Fruit fly (Drosophila melanogaster) whole organism, embryonic: Measurements from ENCODE around the gene H2.0.

Experiments
- Atf3 ChIP-seq: fragments of 200-800 bp; sonication (Bioruptor generic); optimal IDR thresholded peaks from 3 replicates; lab custom pipeline; 2016; ENCODE audit warnings: missing biosample characterization, missing genetic modification characterization
- Awh ChIP-seq: fragments of 200-800 bp; sonication (Bioruptor generic); IDR thresholded peaks from 2 replicates; pipeline ENCODE4, ENCODE4 v1.3.6; 2022; ENCODE audit warnings: missing biosample characterization, missing genetic modification characterization
- Bgb ChIP-seq: fragments of 200-800 bp; sonication (Bioruptor generic); IDR thresholded peaks from 2 replicates; pipeline ENCODE4 v1.3.6; 2022; ENCODE audit warnings: missing biosample characterization, missing genetic modification characterization; ENCODE audit not compliant: partially characterized antibody
- CG10209 ChIP-seq: fragments of 200-800 bp; sonication (Bioruptor generic); optimal IDR thresholded peaks from 3 replicates; lab custom pipeline; 2017; ENCODE audit warnings: missing biosample characterization, mild to moderate bottlenecking, missing genetic modification characterization, missing genetic modification reagents
- CG10274 ChIP-seq: fragments of 200-800 bp; sonication (Bioruptor generic); optimal IDR thresholded peaks from 3 replicates; lab custom pipeline; 2017; ENCODE audit warnings: missing biosample characterization, mild to moderate bottlenecking, missing genetic modification characterization
- CG10565 ChIP-seq: fragments of 200-800 bp; sonication (Bioruptor generic); optimal IDR thresholded peaks from 3 replicates; lab custom pipeline; 2016; ENCODE audit warnings: missing biosample characterization, mild to moderate bottlenecking, missing genetic modification characterization
- CG14860 ChIP-seq: fragments of 200-800 bp; sonication (Bioruptor generic); IDR thresholded peaks from 3 replicates; pipeline ENCODE4 v1.3.6; 2022; ENCODE audit warnings: missing biosample characterization, missing genetic modification characterization; ENCODE audit not compliant: partially characterized antibody
- CG15269 ChIP-seq: fragments of 200-800 bp; sonication (Bioruptor generic); optimal IDR thresholded peaks from 2 replicates; lab custom pipeline; 2018; ENCODE audit warnings: missing biosample characterization, mild to moderate bottlenecking, missing genetic modification characterization, moderate library complexity
- CG17802 ChIP-seq: fragments of 200-800 bp; sonication (Bioruptor generic); optimal IDR thresholded peaks from 2 replicates; lab custom pipeline; 2018; ENCODE audit warnings: missing biosample characterization, mild to moderate bottlenecking, missing genetic modification characterization, moderate library complexity
- CG2120 ChIP-seq: fragments of 200-800 bp; sonication (Bioruptor generic); optimal IDR thresholded peaks from 3 replicates; lab custom pipeline; 2016; ENCODE audit warnings: missing biosample characterization, missing genetic modification characterization
- CG2202 ChIP-seq: fragments of 200-800 bp; sonication (Bioruptor generic); optimal IDR thresholded peaks from 2 replicates; lab custom pipeline; 2018; ENCODE audit warnings: missing biosample characterization, mild to moderate bottlenecking, missing genetic modification characterization
- CG30020 ChIP-seq: fragments of 200-800 bp; optimal IDR thresholded peaks from 2 replicates; lab custom pipeline; 2019; ENCODE audit warnings: missing biosample characterization, mild to moderate bottlenecking, missing genetic modification characterization, moderate library complexity
- CG32767 ChIP-seq: fragments of 200-800 bp; sonication (Bioruptor generic); IDR thresholded peaks from 2 replicates; pipeline ENCODE4 v1.3.6; 2022; ENCODE audit warnings: missing biosample characterization, missing genetic modification characterization
- CG4328 ChIP-seq: fragments of 200-800 bp; sonication (Bioruptor generic); optimal IDR thresholded peaks from 3 replicates; lab custom pipeline; 2017; ENCODE audit warnings: missing biosample characterization, missing genetic modification reagents, missing genetic modification characterization
- CG4404 ChIP-seq: fragments of 200-800 bp; sonication (Bioruptor generic); IDR thresholded peaks from 2 replicates; pipeline ENCODE4 v1.3.6; 2022; ENCODE audit warnings: missing biosample characterization, missing genetic modification characterization
- CG4730 ChIP-seq: fragments of 200-800 bp; sonication (Bioruptor generic); IDR thresholded peaks from 2 replicates; pipeline ENCODE4 v1.3.6; 2022; ENCODE audit warnings: missing biosample characterization, missing genetic modification characterization
- CG5245 ChIP-seq: fragments of 200-800 bp; sonication (Bioruptor generic); optimal IDR thresholded peaks from 3 replicates; lab custom pipeline; 2016; ENCODE audit warnings: missing biosample characterization, missing genetic modification characterization
- CG7928 ChIP-seq: fragments of 200-800 bp; sonication (Bioruptor generic); optimal IDR thresholded peaks from 2 replicates; lab custom pipeline; 2017; ENCODE audit warnings: missing biosample characterization, mild to moderate bottlenecking, missing genetic modification characterization
- CG8924 ChIP-seq: fragments of 200-800 bp; optimal IDR thresholded peaks from 3 replicates; lab custom pipeline; 2019; ENCODE audit warnings: missing biosample characterization, mild to moderate bottlenecking, missing genetic modification characterization, moderate library complexity
- CG9727 ChIP-seq: fragments of 200-800 bp; sonication (Bioruptor generic); optimal IDR thresholded peaks from 3 replicates; lab custom pipeline; 2017; ENCODE audit warnings: missing biosample characterization, mild to moderate bottlenecking, missing genetic modification characterization
- CTCF ChIP-seq: fragments of 200-800 bp; sonication (Bioruptor generic); optimal IDR thresholded peaks from 2 replicates; lab custom pipeline; 2017; ENCODE audit warnings: missing biosample characterization, mild to moderate bottlenecking, missing genetic modification characterization, moderate library complexity
- CoRest ChIP-seq: fragments of 200-800 bp; sonication (Bioruptor generic); optimal IDR thresholded peaks from 3 replicates; lab custom pipeline; 2018; ENCODE audit warnings: missing biosample characterization, mild to moderate bottlenecking, missing genetic modification characterization, moderate library complexity
- D19B ChIP-seq: fragments of 200-800 bp; sonication (Bioruptor generic); optimal IDR thresholded peaks from 2 replicates; lab custom pipeline; 2017; ENCODE audit warnings: missing biosample characterization, mild to moderate bottlenecking, missing genetic modification characterization
- Dek ChIP-seq: fragments of 200-800 bp; sonication (Bioruptor generic); optimal IDR thresholded peaks from 3 replicates; lab custom pipeline; 2019; ENCODE audit warnings: missing biosample characterization, mild to moderate bottlenecking, missing genetic modification characterization, moderate library complexity
- Dll ChIP-seq: fragments of 200-800 bp; sonication (Bioruptor generic); IDR thresholded peaks from 4 replicates; pipeline ENCODE4 v1.3.6; 2022; ENCODE audit warnings: missing biosample characterization, missing genetic modification characterization; ENCODE audit not compliant: partially characterized antibody
- Eip74EF ChIP-seq, 2 experiments: fragments of 200-800 bp in 1 of 2; fragments of >200 bp in 1 of 2; sonication (Bioruptor generic) in 1 of 2; optimal IDR thresholded peaks; 2 replicates each; lab custom pipeline; 2017 to 2019; ENCODE audit warnings: missing biosample characterization in 2 of 2, missing genetic modification characterization in 2 of 2, mild to moderate bottlenecking in 1 of 2, moderate library complexity in 1 of 2
- Elba2 ChIP-seq: fragments of 200-800 bp; sonication (Bioruptor generic); optimal IDR thresholded peaks from 3 replicates; lab custom pipeline; 2016; ENCODE audit warnings: missing biosample characterization, missing genetic modification characterization
- Meics ChIP-seq: fragments of 200-800 bp; sonication (Bioruptor generic); optimal IDR thresholded peaks from 2 replicates; lab custom pipeline; 2017; ENCODE audit warnings: missing biosample characterization, mild to moderate bottlenecking, missing genetic modification characterization
- Nf-YA ChIP-seq: fragments of 200-800 bp; sonication (Bioruptor generic); IDR thresholded peaks from 2 replicates; pipeline ENCODE4 v1.3.6; 2022; ENCODE audit warnings: missing biosample characterization, missing genetic modification characterization
- Pdp1 ChIP-seq, 2 experiments: fragments of 200-800 bp; sonication (Bioruptor generic); optimal IDR thresholded peaks; 3 replicates each; lab custom pipeline; 2016; ENCODE audit warnings: missing biosample characterization in 2 of 2, missing genetic modification characterization in 2 of 2, mild to moderate bottlenecking in 1 of 2, moderate library complexity in 1 of 2
- Sry-β ChIP-seq: fragments of 200-800 bp; sonication (Bioruptor generic); optimal IDR thresholded peaks from 2 replicates; lab custom pipeline; 2018; ENCODE audit warnings: missing biosample characterization, mild to moderate bottlenecking, missing genetic modification characterization, moderate library complexity
- Xrp1 ChIP-seq: fragments of 200-800 bp; sonication (Bioruptor generic); IDR thresholded peaks from 2 replicates; pipeline ENCODE4 v1.3.6; 2022; ENCODE audit warnings: missing biosample characterization, missing genetic modification characterization
- ap ChIP-seq: fragments of 200-800 bp; sonication (Bioruptor generic); IDR thresholded peaks from 2 replicates; pipeline ENCODE4 v1.3.6; 2022; ENCODE audit warnings: missing biosample characterization, missing genetic modification characterization
- ase ChIP-seq: fragments of 200-800 bp; sonication (Bioruptor generic); IDR thresholded peaks from 3 replicates; pipeline ENCODE4 v1.3.6; 2022; ENCODE audit warnings: missing biosample characterization, missing genetic modification characterization
- btn ChIP-seq: fragments of 200-800 bp; sonication (Bioruptor generic); optimal IDR thresholded peaks from 2 replicates; lab custom pipeline; 2016; ENCODE audit warnings: missing biosample characterization, missing genetic modification characterization
- ci ChIP-seq: fragments of 200-800 bp; sonication (Bioruptor generic); IDR thresholded peaks from 3 replicates; pipeline ENCODE4 v1.3.6; 2022; ENCODE audit warnings: missing biosample characterization, missing genetic modification characterization
- dmrt99B ChIP-seq: fragments of 200-800 bp; sonication (Bioruptor generic); optimal IDR thresholded peaks from 2 replicates; lab custom pipeline; 2018; ENCODE audit warnings: missing biosample characterization, mild to moderate bottlenecking, missing genetic modification characterization, moderate library complexity
- ewg ChIP-seq: fragments of 200-800 bp; sonication (Bioruptor generic); optimal IDR thresholded peaks from 3 replicates; lab custom pipeline; 2017; ENCODE audit warnings: mild to moderate bottlenecking, missing biosample characterization, missing genetic modification reagents, missing genetic modification characterization
- fd102C ChIP-seq: fragments of 200-800 bp; sonication (Bioruptor generic); optimal IDR thresholded peaks from 2 replicates; lab custom pipeline; 2018; ENCODE audit warnings: missing biosample characterization, mild to moderate bottlenecking, missing genetic modification characterization, moderate library complexity
- grau ChIP-seq: fragments of 200-800 bp; optimal IDR thresholded peaks from 3 replicates; lab custom pipeline; 2019; ENCODE audit warnings: missing biosample characterization, mild to moderate bottlenecking, missing genetic modification characterization, moderate library complexity
- hb ChIP-seq: fragments of 200-800 bp; sonication (Bioruptor generic); IDR thresholded peaks from 3 replicates; pipeline ENCODE4 v1.3.6; 2022; ENCODE audit warnings: missing biosample characterization, missing genetic modification characterization; ENCODE audit not compliant: partially characterized antibody
- ken ChIP-seq: fragments of 200-800 bp; sonication (Bioruptor generic); IDR thresholded peaks from 3 replicates; pipeline ENCODE4 v1.3.6; 2022; ENCODE audit warnings: missing biosample characterization, missing genetic modification characterization
- lab ChIP-seq: fragments of 200-800 bp; sonication (Bioruptor generic); optimal IDR thresholded peaks from 3 replicates; lab custom pipeline; 2017; ENCODE audit warnings: missing biosample characterization, missing genetic modification characterization, mild to moderate bottlenecking, moderate library complexity, missing genetic modification reagents
- lbe ChIP-seq: fragments of 200-800 bp; sonication (Bioruptor generic); optimal IDR thresholded peaks from 2 replicates; lab custom pipeline; 2016; ENCODE audit warnings: missing biosample characterization, mild to moderate bottlenecking, missing genetic modification characterization
- ro ChIP-seq: fragments of 200-800 bp; sonication (Bioruptor generic); IDR thresholded peaks from 2 replicates; pipeline ENCODE4 v1.3.6; 2022; ENCODE audit warnings: missing biosample characterization, missing genetic modification characterization
- run ChIP-seq: fragments of 200-800 bp; sonication (Bioruptor generic); optimal IDR thresholded peaks from 3 replicates; lab custom pipeline; 2018; ENCODE audit warnings: missing biosample characterization, mild to moderate bottlenecking, missing genetic modification characterization
- so ChIP-seq: fragments of 200-800 bp; sonication (Bioruptor generic); IDR thresholded peaks from 3 replicates; pipeline ENCODE4 v1.3.6; 2022; ENCODE audit warnings: missing biosample characterization, missing genetic modification characterization
- sug ChIP-seq: fragments of 200-800 bp; optimal IDR thresholded peaks from 2 replicates; lab custom pipeline; 2019; ENCODE audit warnings: missing biosample characterization, mild to moderate bottlenecking, missing genetic modification characterization, moderate library complexity
- unc-4 ChIP-seq: fragments of 200-800 bp; sonication (Bioruptor generic); IDR thresholded peaks from 2 replicates; pipeline ENCODE4 v1.3.6; 2022; ENCODE audit warnings: missing biosample characterization, missing genetic modification characterization; ENCODE audit not compliant: partially characterized antibody
- vfl ChIP-seq: fragments of 200-800 bp; sonication (Bioruptor generic); optimal IDR thresholded peaks from 2 replicates; lab custom pipeline; 2016; ENCODE audit warnings: missing biosample characterization, missing genetic modification characterization

H2.0 gene

dm6 chr2L:6051212-6051621 is 32.0 kb upstream of the H2.0 start (continued):
- TF ChIP-seq grau (tag; lab: Kevin White, UChicago) (peak; percentile 96), CG4328 (GFP tag; lab: Kevin White, UChicago) (peak; percentile 95), lbe (GFP tag; lab: Kevin White, UChicago) (peak; percentile 93), Awh (GFP tag; lab: Robert Waterston, UW) (peak; percentile 89), CG4404 (peak; percentile 41; the same call in 1 of the 2 replicates), CG10565 (peak; percentile 80), Pdp1 (GFP tag; optimal IDR thresholded peaks at IDR 0.05; lab: Kevin White, UChicago) (peak; percentile 92 to 93), CG8924 (peak; percentile 98), ken (peak; percentile 93), Sry-β (GFP tag; lab: Kevin White, UChicago) (peak; percentile 60), ro (peak; percentile 73), sug (tag; lab: Kevin White, UChicago) (peak; percentile 96), ewg (GFP tag; lab: Kevin White, UChicago) (peak; percentile 88), vfl (peak; percentile 90), CG10209 (GFP tag; lab: Kevin White, UChicago) (peak; percentile 94), CG5245 (GFP tag; lab: Kevin White, UChicago) (peak; percentile 90), CG4730 (GFP tag; lab: Robert Waterston, UW) (peak; percentile 69), CG2202 (tag; lab: Kevin White, UChicago) (peak; percentile 95), ap (GFP tag; lab: Robert Waterston, UW) (peak; percentile 89), Meics (GFP tag; lab: Kevin White, UChicago) (peak; percentile 97), Nf-YA (peak; percentile 90), Eip74EF (GFP tag; optimal IDR thresholded peaks at IDR 0.05; lab: Kevin White, UChicago) (peak in 1 of 2 experiments; percentile 97), CG9727 (GFP tag; lab: Kevin White, UChicago) (peak; percentile 98), so (GFP tag; lab: Robert Waterston, UW) (peak; percentile 95), unc-4 (no peak), CTCF (GFP tag; lab: Kevin White, UChicago) (peak; percentile 52), CG7928 (peak; percentile 76), btn (peak; percentile 94), CG2120 (GFP tag; lab: Kevin White, UChicago) (peak; percentile 95), CG30020 (tag; lab: Kevin White, UChicago) (peak; percentile 70), CG17802 (tag; lab: Kevin White, UChicago) (peak; percentile 65), ase (GFP tag; lab: Robert Waterston, UW) (peak; percentile 83), Bgb (GFP tag; lab: Robert Waterston, UW) (no peak), CG32767 (GFP tag; lab: Robert Waterston, UW) (peak; percentile 93), run (peak; percentile 94), lab (GFP tag; lab: Kevin White, UChicago) (peak; percentile 98), CG10274 (GFP tag; lab: Kevin White, UChicago) (peak; percentile 84), Dll (no peak), D19B (GFP tag; lab: Kevin White, UChicago) (peak; percentile 84), fd102C (peak; percentile 64), Dek (tag; lab: Kevin White, UChicago) (peak; percentile 95), dmrt99B (peak; percentile 97), hb (GFP tag; lab: Robert Waterston, UW) (no peak), CoRest (tag; lab: Kevin White, UChicago) (peak; percentile 96), CG14860 (no peak), Elba2 (GFP tag; lab: Kevin White, UChicago) (no peak), Xrp1 (peak; percentile 96), CG15269 (tag; lab: Kevin White, UChicago) (peak; percentile 96), ci (GFP tag; lab: Robert Waterston, UW) (peak; percentile 99), Atf3 (GFP tag; lab: Kevin White, UChicago) (peak; percentile 80)
